Fruit fly (Drosophila melanogaster) whole organism, embryonic: ENCODE data around the gene CG3457.

Source experiments
- Abd-B ChIP-seq: fragments of 200-800 bp; sonication (Bioruptor generic); optimal IDR thresholded peaks from 2 replicates; lab custom pipeline; 2018; ENCODE audit warnings: missing biosample characterization, mild to moderate bottlenecking, missing genetic modification characterization, moderate library complexity
- B-H1 ChIP-seq: fragments of 200-800 bp; sonication (Bioruptor generic); IDR thresholded peaks from 3 replicates; pipeline ENCODE4 v1.3.6; 2022; ENCODE audit warnings: missing biosample characterization, missing genetic modification characterization
- BEAF-32 ChIP-seq: fragments of 200-800 bp; sonication (Bioruptor generic); optimal IDR thresholded peaks from 3 replicates; lab custom pipeline; 2017; ENCODE audit warnings: missing biosample characterization, missing genetic modification characterization, mild to moderate bottlenecking, moderate library complexity, missing genetic modification reagents
- CG10267 ChIP-seq: fragments of 200-800 bp; sonication (Bioruptor generic); optimal IDR thresholded peaks from 2 replicates; lab custom pipeline; 2018; ENCODE audit warnings: missing biosample characterization, mild to moderate bottlenecking, missing genetic modification characterization, moderate library complexity
- CG10366 ChIP-seq: fragments of 200-800 bp; sonication (Bioruptor generic); IDR thresholded peaks from 2 replicates; pipeline ENCODE4 v1.3.6; 2022; ENCODE audit warnings: missing biosample characterization, missing genetic modification characterization
- CG11247 ChIP-seq: fragments of 200-800 bp; sonication (Bioruptor generic); IDR thresholded peaks from 2 replicates; pipeline ENCODE4 v1.3.6; 2022; ENCODE audit warnings: missing biosample characterization, missing genetic modification characterization
- CG11560 ChIP-seq: fragments of 200-800 bp; sonication (Bioruptor generic); IDR thresholded peaks from 3 replicates; pipeline ENCODE4 v1.3.6; 2022; ENCODE audit warnings: missing biosample characterization, missing genetic modification characterization
- CG11695 ChIP-seq: fragments of 200-800 bp; sonication (Bioruptor generic); IDR thresholded peaks from 3 replicates; pipeline ENCODE4 v1.3.6; 2022; ENCODE audit warnings: missing biosample characterization, missing genetic modification characterization
- CG12219 ChIP-seq: fragments of 200-800 bp; sonication (Bioruptor generic); optimal IDR thresholded peaks from 3 replicates; lab custom pipeline; 2018; ENCODE audit warnings: missing biosample characterization, mild to moderate bottlenecking, missing genetic modification characterization
- CG13287 ChIP-seq: fragments of 200-800 bp; sonication (Bioruptor generic); IDR thresholded peaks from 2 replicates; pipeline ENCODE4 v1.3.6; 2022; ENCODE audit warnings: missing biosample characterization, missing genetic modification characterization; ENCODE audit not compliant: partially characterized antibody
- CG14014 ChIP-seq: fragments of 200-800 bp; sonication (Bioruptor generic); IDR thresholded peaks from 2 replicates; pipeline ENCODE4 v1.3.6; 2022; ENCODE audit warnings: missing biosample characterization, missing genetic modification characterization
- CG14667 ChIP-seq: fragments of 200-800 bp; sonication (Bioruptor generic); IDR thresholded peaks from 2 replicates; pipeline ENCODE4 v1.3.6; 2022; ENCODE audit warnings: missing biosample characterization, missing genetic modification characterization
- CG1603 ChIP-seq: fragments of 200-800 bp; sonication (Bioruptor generic); optimal IDR thresholded peaks from 2 replicates; lab custom pipeline; 2019; ENCODE audit warnings: missing biosample characterization, mild to moderate bottlenecking, missing genetic modification characterization, moderate library complexity
- CG18599 ChIP-seq: fragments of 200-800 bp; sonication (Bioruptor generic); optimal IDR thresholded peaks from 3 replicates; lab custom pipeline; 2017; ENCODE audit warnings: missing biosample characterization, missing genetic modification characterization, mild to moderate bottlenecking, moderate library complexity, missing genetic modification reagents
- CG32532 ChIP-seq: fragments of 200-800 bp; sonication (Bioruptor generic); IDR thresholded peaks from 2 replicates; pipeline ENCODE4 v1.3.6; 2022; ENCODE audit warnings: missing biosample characterization, missing genetic modification characterization
- CG5953 ChIP-seq: fragments of 200-800 bp; sonication (Bioruptor generic); IDR thresholded peaks from 2 replicates; pipeline ENCODE4 v1.3.6; 2022; ENCODE audit warnings: missing biosample characterization, missing genetic modification characterization
- CG7271 ChIP-seq: fragments of 200-800 bp; sonication (Bioruptor generic); optimal IDR thresholded peaks from 2 replicates; lab custom pipeline; 2018; ENCODE audit warnings: missing biosample characterization, mild to moderate bottlenecking, missing genetic modification characterization, moderate library complexity
- CG9609 ChIP-seq: fragments of 200-800 bp; sonication (Bioruptor generic); optimal IDR thresholded peaks from 3 replicates; lab custom pipeline; 2016; ENCODE audit warnings: missing biosample characterization, missing genetic modification characterization
- CG9727 ChIP-seq: fragments of 200-800 bp; sonication (Bioruptor generic); optimal IDR thresholded peaks from 3 replicates; lab custom pipeline; 2017; ENCODE audit warnings: missing biosample characterization, mild to moderate bottlenecking, missing genetic modification characterization
- Camta ChIP-seq: fragments of 200-800 bp; sonication (Bioruptor generic); optimal IDR thresholded peaks from 2 replicates; lab custom pipeline; 2016; ENCODE audit warnings: missing biosample characterization, missing genetic modification characterization
- Ets65A ChIP-seq: fragments of 200-800 bp; sonication (Bioruptor generic); peaks from one replicate; lab custom pipeline; 2016; ENCODE audit warnings: missing biosample characterization, missing genetic modification characterization
- HLH4C ChIP-seq: fragments of 200-800 bp; sonication (Bioruptor generic); IDR thresholded peaks from 3 replicates; pipeline ENCODE4 v1.3.6; 2022; ENCODE audit warnings: missing biosample characterization, missing genetic modification characterization; ENCODE audit not compliant: partially characterized antibody
- HmgZ ChIP-seq: fragments of 200-800 bp; sonication (Bioruptor generic); optimal IDR thresholded peaks from 2 replicates; lab custom pipeline; 2018; ENCODE audit warnings: missing biosample characterization, mild to moderate bottlenecking, missing genetic modification characterization
- Hmr ChIP-seq: fragments of 200-800 bp; sonication (Bioruptor generic); optimal IDR thresholded peaks from 3 replicates; lab custom pipeline; 2017; ENCODE audit warnings: mild to moderate bottlenecking, missing biosample characterization, missing genetic modification reagents, missing genetic modification characterization
- Hmx ChIP-seq: fragments of 200-800 bp; sonication (Bioruptor generic); optimal IDR thresholded peaks from 2 replicates; lab custom pipeline; 2016; ENCODE audit warnings: missing biosample characterization, missing genetic modification characterization
- Mrtf ChIP-seq: fragments of 200-800 bp; sonication (Bioruptor generic); IDR thresholded peaks from 3 replicates; pipeline ENCODE4 v1.3.6; 2022; ENCODE audit warnings: missing biosample characterization, missing genetic modification characterization
- PHDP ChIP-seq: fragments of 200-800 bp; sonication (Bioruptor generic); optimal IDR thresholded peaks from 3 replicates; lab custom pipeline; 2018; ENCODE audit warnings: missing biosample characterization, mild to moderate bottlenecking, missing genetic modification characterization, moderate library complexity
- Sin3A ChIP-seq: fragments of >200 bp; optimal IDR thresholded peaks from 2 replicates; lab custom pipeline; 2018
- Sry-δ ChIP-seq: fragments of 200-800 bp; sonication (Bioruptor generic); optimal IDR thresholded peaks from 2 replicates; lab custom pipeline; 2016; ENCODE audit warnings: missing biosample characterization, missing genetic modification characterization
- Stat92E ChIP-seq, 3 experiments: fragments of >200 bp in 2 of 3; fragments of 200-800 bp in 1 of 3; sonication (Bioruptor generic) in 1 of 3; optimal IDR thresholded peaks; 2 replicates each; lab custom pipeline; 2017 to 2019; ENCODE audit warnings: missing biosample characterization in 3 of 3, missing genetic modification characterization in 3 of 3, mild to moderate bottlenecking in 1 of 3, moderate library complexity in 1 of 3
- YL-1 ChIP-seq: fragments of 200-800 bp; sonication (Bioruptor generic); optimal IDR thresholded peaks from 3 replicates; lab custom pipeline; 2017; ENCODE audit warnings: missing biosample characterization, mild to moderate bottlenecking, missing genetic modification characterization
- ac ChIP-seq: fragments of 200-800 bp; sonication (Bioruptor generic); optimal IDR thresholded peaks from 3 replicates; lab custom pipeline; 2017; ENCODE audit warnings: missing biosample characterization, mild to moderate bottlenecking, missing genetic modification characterization
- al ChIP-seq: fragments of 200-800 bp; sonication (Bioruptor generic); IDR thresholded peaks from 2 replicates; pipeline ENCODE4 v1.3.6; 2022; ENCODE audit warnings: missing biosample characterization, missing genetic modification characterization
- ap ChIP-seq: fragments of 200-800 bp; sonication (Bioruptor generic); IDR thresholded peaks from 2 replicates; pipeline ENCODE4 v1.3.6; 2022; ENCODE audit warnings: missing biosample characterization, missing genetic modification characterization
- ash1 ChIP-seq: fragments of 200-800 bp; sonication (Bioruptor generic); optimal IDR thresholded peaks from 2 replicates; lab custom pipeline; 2018; ENCODE audit warnings: missing biosample characterization, mild to moderate bottlenecking, missing genetic modification characterization
- ato ChIP-seq: fragments of 200-800 bp; sonication (Bioruptor generic); IDR thresholded peaks from 2 replicates; pipeline ENCODE4 v1.3.6; 2022; ENCODE audit warnings: missing biosample characterization, missing genetic modification characterization; ENCODE audit not compliant: partially characterized antibody
- bowl ChIP-seq: fragments of 200-800 bp; sonication (Bioruptor generic); IDR thresholded peaks from 2 replicates; pipeline ENCODE4 v1.3.6; 2022; ENCODE audit warnings: missing biosample characterization, missing genetic modification characterization
- cad ChIP-seq: fragments of >200 bp; optimal IDR thresholded peaks from 2 replicates; lab custom pipeline; 2017; ENCODE audit warnings: missing biosample characterization, missing genetic modification characterization
- fru ChIP-seq: fragments of >200 bp; optimal IDR thresholded peaks from 2 replicates; lab custom pipeline; 2017
- grn ChIP-seq: fragments of 200-800 bp; sonication (Bioruptor generic); optimal IDR thresholded peaks from 3 replicates; lab custom pipeline; 2017; ENCODE audit warnings: missing biosample characterization, missing genetic modification characterization
- gsb ChIP-seq: fragments of 200-800 bp; sonication (Bioruptor generic); IDR thresholded peaks from 2 replicates; pipeline ENCODE4 v1.3.6; 2022; ENCODE audit warnings: missing biosample characterization, missing genetic modification characterization
- hth ChIP-seq: fragments of >200 bp; optimal IDR thresholded peaks from 2 replicates; lab custom pipeline; 2017; ENCODE audit warnings: inconsistent platforms
- jigr1 ChIP-seq: fragments of 200-800 bp; sonication (Bioruptor generic); IDR thresholded peaks from 3 replicates; pipeline ENCODE4 v1.3.6; 2022; ENCODE audit warnings: missing biosample characterization, missing genetic modification characterization
- kni ChIP-seq: fragments of 200-800 bp; sonication (Bioruptor generic); optimal IDR thresholded peaks from 3 replicates; lab custom pipeline; 2017; ENCODE audit warnings: mild to moderate bottlenecking, missing biosample characterization, missing genetic modification reagents, missing genetic modification characterization
- knrl ChIP-seq: fragments of 200-800 bp; sonication (Bioruptor generic); IDR thresholded peaks from 3 replicates; pipeline ENCODE4 v1.3.6; 2022; ENCODE audit warnings: missing biosample characterization, missing genetic modification characterization; ENCODE audit not compliant: partially characterized antibody
- lbe ChIP-seq: fragments of 200-800 bp; sonication (Bioruptor generic); optimal IDR thresholded peaks from 2 replicates; lab custom pipeline; 2016; ENCODE audit warnings: missing biosample characterization, mild to moderate bottlenecking, missing genetic modification characterization
- luna ChIP-seq: fragments of 200-800 bp; sonication (Bioruptor generic); optimal IDR thresholded peaks from 2 replicates; lab custom pipeline; 2016; ENCODE audit warnings: missing biosample characterization, missing genetic modification characterization
- maf-S ChIP-seq: fragments of 200-800 bp; sonication (Bioruptor generic); optimal IDR thresholded peaks from 2 replicates; lab custom pipeline; 2016; ENCODE audit warnings: missing biosample characterization, missing genetic modification characterization
- sima ChIP-seq: fragments of 200-800 bp; sonication (Bioruptor generic); optimal IDR thresholded peaks from 2 replicates; lab custom pipeline; 2016; ENCODE audit warnings: missing biosample characterization, missing genetic modification characterization
- trh ChIP-seq: fragments of 200-800 bp; sonication (Bioruptor generic); optimal IDR thresholded peaks from 2 replicates; lab custom pipeline; 2016; ENCODE audit warnings: missing biosample characterization, missing genetic modification characterization
- wek ChIP-seq: fragments of 200-800 bp; sonication (Bioruptor generic); optimal IDR thresholded peaks from 3 replicates; lab custom pipeline; 2018; ENCODE audit warnings: missing biosample characterization, mild to moderate bottlenecking, missing genetic modification characterization, moderate library complexity
- yki ChIP-seq: fragments of >200 bp; optimal IDR thresholded peaks from 3 replicates; lab custom pipeline; 2018
- zen ChIP-seq: fragments of 200-800 bp; sonication (Bioruptor generic); optimal IDR thresholded peaks from 3 replicates; lab custom pipeline; 2018; ENCODE audit warnings: missing biosample characterization, mild to moderate bottlenecking, missing genetic modification characterization, moderate library complexity

CG3457 gene

DNA sequence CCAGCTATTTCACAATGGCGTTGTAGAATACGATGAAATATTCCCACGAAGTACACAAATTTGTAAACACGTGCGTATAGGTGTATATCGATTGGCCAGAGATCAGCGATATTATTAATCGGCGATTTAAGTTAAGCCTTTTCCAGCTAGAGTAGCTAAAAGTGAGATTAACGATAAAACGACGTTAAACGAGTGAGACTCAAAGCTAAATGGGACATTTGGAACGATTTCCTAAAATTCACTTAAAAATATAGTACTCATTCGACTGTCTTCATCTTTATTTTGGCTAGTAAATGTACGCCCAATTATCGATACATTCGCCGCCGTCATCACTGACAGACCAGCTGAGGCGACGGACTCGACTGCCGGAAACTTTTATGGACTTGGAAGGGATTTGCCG is 3.1 kb upstream of the CG3457 start, which contains the start of the genes Nmd3 and CG17776 (continued):
- TF ChIP-seq CG14667 (GFP tag; lab: Robert Waterston, UW): no peak
- no peak for TF ChIP-seq Hmx (GFP tag; lab: Kevin White, UChicago)
- TF ChIP-seq HLH4C (GFP tag; lab: Robert Waterston, UW): peak; percentile 88
- TF ChIP-seq B-H1 (GFP tag; lab: Robert Waterston, UW): no peak
- peak; percentile 58 for TF ChIP-seq CG1603
- TF ChIP-seq PHDP (tag; lab: Kevin White, UChicago): no peak
- TF ChIP-seq luna (GFP tag; lab: Kevin White, UChicago): no peak
- TF ChIP-seq CG10267: peak; percentile 17
- no peak for TF ChIP-seq al
- TF ChIP-seq bowl (GFP tag; lab: Robert Waterston, UW): no peak
- no peak for TF ChIP-seq Ets65A (GFP tag; lab: Kevin White, UChicago)
- no peak for TF ChIP-seq cad (GFP tag; lab: Kevin White, UChicago)
- peak; percentile 58; the same call in 2 of the 3 replicates for TF ChIP-seq knrl (GFP tag; lab: Robert Waterston, UW)
- TF ChIP-seq kni: no peak
- TF ChIP-seq sima (GFP tag; lab: Kevin White, UChicago): no peak
- TF ChIP-seq YL-1 (GFP tag; lab: Kevin White, UChicago): peak; percentile 46
- no peak for TF ChIP-seq ap (GFP tag; lab: Robert Waterston, UW)
- TF ChIP-seq Stat92E (GFP tag; optimal IDR thresholded peaks at IDR 0.05; lab: Kevin White, UChicago): no peak
- TF ChIP-seq Camta: no peak
- TF ChIP-seq CG32532 (GFP tag; lab: Robert Waterston, UW): no peak
- peak; percentile 60 for TF ChIP-seq HmgZ (tag; lab: Kevin White, UChicago)
- no peak for TF ChIP-seq Hmr (GFP tag; lab: Kevin White, UChicago)
- peak; percentile 82 for TF ChIP-seq CG13287 (GFP tag; lab: Robert Waterston, UW)
- TF ChIP-seq fru (lab: Kevin White, UChicago): no peak
- no peak for TF ChIP-seq CG9609 (GFP tag; lab: Kevin White, UChicago)
- no peak for TF ChIP-seq gsb (GFP tag; lab: Robert Waterston, UW)
- no peak for TF ChIP-seq zen (tag; lab: Kevin White, UChicago)
- TF ChIP-seq CG12219 (GFP tag; lab: Kevin White, UChicago): no peak
- TF ChIP-seq CG11560 (tag; lab: Robert Waterston, UW): no peak
- TF ChIP-seq CG7271: no peak
- TF ChIP-seq ash1 (GFP tag; lab: Kevin White, UChicago): no peak
- no peak for TF ChIP-seq CG9727
- TF ChIP-seq CG5953 (GFP tag; lab: Robert Waterston, UW): no peak
- no peak for TF ChIP-seq grn
- TF ChIP-seq jigr1: no peak
- TF ChIP-seq BEAF-32 (GFP tag; lab: Kevin White, UChicago): peak; percentile 68
- no peak for TF ChIP-seq CG11247 (GFP tag; lab: Robert Waterston, UW)
- peak; percentile 44; the same call in 1 of the 2 replicates for TF ChIP-seq ato
- no peak for TF ChIP-seq CG11695 (GFP tag; lab: Robert Waterston, UW)
- TF ChIP-seq maf-S: no peak
- TF ChIP-seq Abd-B: no peak
- TF ChIP-seq hth: no peak
- no peak for TF ChIP-seq CG10366
- no peak for TF ChIP-seq CG18599 (GFP tag; lab: Kevin White, UChicago)
- TF ChIP-seq Mrtf (GFP tag; lab: Robert Waterston, UW): no peak
- peak; percentile 60 for TF ChIP-seq Sin3A (lab: Kevin White, UChicago)
- TF ChIP-seq CG14014 (GFP tag; lab: Robert Waterston, UW): no peak
- TF ChIP-seq wek (GFP tag; lab: Kevin White, UChicago): no peak
- peak; percentile 73 for TF ChIP-seq Sry-δ
- TF ChIP-seq ac: no peak
- no peak for TF ChIP-seq yki (lab: Kevin White, UChicago)
- no peak for TF ChIP-seq lbe (GFP tag; lab: Kevin White, UChicago)
- no peak for TF ChIP-seq trh (GFP tag; lab: Kevin White, UChicago)
